Fruit fly (Drosophila melanogaster) whole organism, embryonic: ENCODE data around the gene Tasp1.

Experiments used
- Aef1 ChIP-seq: fragments of 200-800 bp; sonication (Bioruptor generic); IDR thresholded peaks from 3 replicates; pipeline ENCODE4 v1.3.6; 2022; ENCODE audit warnings: missing biosample characterization, missing genetic modification characterization
- Atf6 ChIP-seq: fragments of 200-800 bp; sonication (Bioruptor generic); IDR thresholded peaks from 2 replicates; pipeline ENCODE4 v1.3.6; 2022; ENCODE audit warnings: missing biosample characterization, missing genetic modification characterization
- B-H1 ChIP-seq: fragments of 200-800 bp; sonication (Bioruptor generic); IDR thresholded peaks from 3 replicates; pipeline ENCODE4 v1.3.6; 2022; ENCODE audit warnings: missing biosample characterization, missing genetic modification characterization
- Bgb ChIP-seq: fragments of 200-800 bp; sonication (Bioruptor generic); IDR thresholded peaks from 2 replicates; pipeline ENCODE4 v1.3.6; 2022; ENCODE audit warnings: missing biosample characterization, missing genetic modification characterization; ENCODE audit not compliant: partially characterized antibody
- CG11247 ChIP-seq: fragments of 200-800 bp; sonication (Bioruptor generic); IDR thresholded peaks from 2 replicates; pipeline ENCODE4 v1.3.6; 2022; ENCODE audit warnings: missing biosample characterization, missing genetic modification characterization
- CG11456 ChIP-seq: fragments of 200-800 bp; sonication (Bioruptor generic); IDR thresholded peaks from 3 replicates; pipeline ENCODE4 v1.3.6; 2022; ENCODE audit warnings: missing biosample characterization, missing genetic modification characterization
- CG12659 ChIP-seq: fragments of 200-800 bp; sonication (Bioruptor generic); optimal IDR thresholded peaks from 3 replicates; lab custom pipeline; 2017; ENCODE audit warnings: mild to moderate bottlenecking, missing biosample characterization, missing genetic modification reagents, missing genetic modification characterization
- CG12942 ChIP-seq: fragments of 200-800 bp; sonication (Bioruptor generic); optimal IDR thresholded peaks from 3 replicates; lab custom pipeline; 2016; ENCODE audit warnings: missing biosample characterization, missing genetic modification characterization
- CG13287 ChIP-seq: fragments of 200-800 bp; sonication (Bioruptor generic); IDR thresholded peaks from 2 replicates; pipeline ENCODE4 v1.3.6; 2022; ENCODE audit warnings: missing biosample characterization, missing genetic modification characterization; ENCODE audit not compliant: partially characterized antibody
- CG1529 ChIP-seq: fragments of 200-800 bp; sonication (Bioruptor generic); optimal IDR thresholded peaks from 3 replicates; lab custom pipeline; 2018; ENCODE audit warnings: missing biosample characterization, missing genetic modification characterization
- CG15601 ChIP-seq: fragments of 200-800 bp; sonication (Bioruptor generic); optimal IDR thresholded peaks from 3 replicates; lab custom pipeline; 2019; ENCODE audit warnings: missing biosample characterization, mild to moderate bottlenecking, missing genetic modification characterization, moderate library complexity
- CG17328 ChIP-seq: fragments of 200-800 bp; sonication (Bioruptor generic); IDR thresholded peaks from 2 replicates; pipeline ENCODE4 v1.3.6; 2022; ENCODE audit warnings: missing biosample characterization, missing genetic modification characterization
- CG17612 ChIP-seq: fragments of 200-800 bp; sonication (Bioruptor generic); IDR thresholded peaks from 2 replicates; pipeline ENCODE4 v1.3.6; 2022; ENCODE audit warnings: missing biosample characterization, missing genetic modification characterization
- CG18011 ChIP-seq: fragments of 200-800 bp; sonication (Bioruptor generic); optimal IDR thresholded peaks from 2 replicates; lab custom pipeline; 2017; ENCODE audit warnings: missing biosample characterization, missing genetic modification characterization, mild to moderate bottlenecking, moderate library complexity, missing genotype
- CG18619 ChIP-seq: fragments of 200-800 bp; sonication (Bioruptor generic); optimal IDR thresholded peaks from 3 replicates; lab custom pipeline; 2017; ENCODE audit warnings: missing biosample characterization, mild to moderate bottlenecking, missing genetic modification characterization
- CG2712 ChIP-seq: fragments of 200-800 bp; optimal IDR thresholded peaks from 3 replicates; lab custom pipeline; 2019; ENCODE audit warnings: missing biosample characterization, mild to moderate bottlenecking, missing genetic modification characterization, moderate library complexity
- CG33557 ChIP-seq: fragments of 200-800 bp; sonication (Bioruptor generic); optimal IDR thresholded peaks from 2 replicates; lab custom pipeline; 2019; ENCODE audit warnings: missing biosample characterization, mild to moderate bottlenecking, missing genetic modification characterization, moderate library complexity
- CG4707 ChIP-seq: fragments of 200-800 bp; sonication (Bioruptor generic); optimal IDR thresholded peaks from 2 replicates; lab custom pipeline; 2018; ENCODE audit warnings: missing biosample characterization, mild to moderate bottlenecking, missing genetic modification characterization, moderate library complexity
- CG5180 ChIP-seq: fragments of 200-800 bp; sonication (Bioruptor generic); optimal IDR thresholded peaks from 3 replicates; lab custom pipeline; 2017; ENCODE audit warnings: missing biosample characterization, missing genetic modification characterization, mild to moderate bottlenecking, moderate library complexity, missing genetic modification reagents
- CG5953 ChIP-seq: fragments of 200-800 bp; sonication (Bioruptor generic); IDR thresholded peaks from 2 replicates; pipeline ENCODE4 v1.3.6; 2022; ENCODE audit warnings: missing biosample characterization, missing genetic modification characterization
- CG6175 ChIP-seq: fragments of 200-800 bp; sonication (Bioruptor generic); IDR thresholded peaks from 3 replicates; pipeline ENCODE4 v1.3.6; 2022; ENCODE audit warnings: missing biosample characterization, missing genetic modification characterization
- CG7928 ChIP-seq: fragments of 200-800 bp; sonication (Bioruptor generic); optimal IDR thresholded peaks from 2 replicates; lab custom pipeline; 2017; ENCODE audit warnings: missing biosample characterization, mild to moderate bottlenecking, missing genetic modification characterization
- CG8924 ChIP-seq: fragments of 200-800 bp; optimal IDR thresholded peaks from 3 replicates; lab custom pipeline; 2019; ENCODE audit warnings: missing biosample characterization, mild to moderate bottlenecking, missing genetic modification characterization, moderate library complexity
- CG8944 ChIP-seq: fragments of 200-800 bp; sonication (Bioruptor generic); optimal IDR thresholded peaks from 3 replicates; lab custom pipeline; 2016; ENCODE audit warnings: missing biosample characterization, missing genetic modification characterization
- CrebB ChIP-seq: fragments of 200-800 bp; sonication (Bioruptor generic); optimal IDR thresholded peaks from 3 replicates; lab custom pipeline; 2018; ENCODE audit warnings: missing biosample characterization, mild to moderate bottlenecking, missing genetic modification characterization
- Dp ChIP-seq: fragments of 200-800 bp; sonication (Bioruptor generic); optimal IDR thresholded peaks from 2 replicates; lab custom pipeline; 2018; ENCODE audit warnings: missing biosample characterization, mild to moderate bottlenecking, missing genetic modification characterization, moderate library complexity
- ERR ChIP-seq: fragments of 200-800 bp; sonication (Bioruptor generic); optimal IDR thresholded peaks from 2 replicates; lab custom pipeline; 2016; ENCODE audit warnings: missing biosample characterization, missing genetic modification characterization
- HHEX ChIP-seq: fragments of 200-800 bp; sonication (Bioruptor generic); optimal IDR thresholded peaks from 3 replicates; lab custom pipeline; 2017; ENCODE audit warnings: missing biosample characterization, mild to moderate bottlenecking, missing genetic modification characterization, missing genetic modification reagents
- HmgD ChIP-seq: fragments of 200-800 bp; sonication (Bioruptor generic); optimal IDR thresholded peaks from 3 replicates; lab custom pipeline; 2016; ENCODE audit warnings: missing biosample characterization, missing genetic modification characterization
- Hr3 ChIP-seq: fragments of 200-800 bp; sonication (Bioruptor generic); optimal IDR thresholded peaks from 3 replicates; lab custom pipeline; 2016; ENCODE audit warnings: missing biosample characterization, missing genetic modification characterization
- Hsf ChIP-seq: fragments of 200-800 bp; sonication (Bioruptor generic); optimal IDR thresholded peaks from 3 replicates; lab custom pipeline; 2016; ENCODE audit warnings: missing biosample characterization, missing genetic modification characterization
- NC2α ChIP-seq: fragments of 200-800 bp; sonication (Bioruptor generic); optimal IDR thresholded peaks from 2 replicates; lab custom pipeline; 2016; ENCODE audit warnings: missing biosample characterization, missing genetic modification characterization
- Neu2 ChIP-seq: fragments of 200-800 bp; sonication (Bioruptor generic); optimal IDR thresholded peaks from 3 replicates; lab custom pipeline; 2016; ENCODE audit warnings: missing biosample characterization, missing genetic modification characterization, borderline replicate concordance
- Nf-YA ChIP-seq: fragments of 200-800 bp; sonication (Bioruptor generic); IDR thresholded peaks from 2 replicates; pipeline ENCODE4 v1.3.6; 2022; ENCODE audit warnings: missing biosample characterization, missing genetic modification characterization
- Ravus ChIP-seq: fragments of 200-800 bp; sonication (Bioruptor generic); IDR thresholded peaks from 2 replicates; pipeline ENCODE4 v1.3.6; 2022; ENCODE audit warnings: missing biosample characterization, missing genetic modification characterization
- YL-1 ChIP-seq: fragments of 200-800 bp; sonication (Bioruptor generic); optimal IDR thresholded peaks from 3 replicates; lab custom pipeline; 2017; ENCODE audit warnings: missing biosample characterization, mild to moderate bottlenecking, missing genetic modification characterization
- bab2 ChIP-seq: fragments of 200-800 bp; sonication (Bioruptor generic); optimal IDR thresholded peaks from 2 replicates; lab custom pipeline; 2016; ENCODE audit warnings: missing biosample characterization, missing genetic modification characterization
- bsh ChIP-seq, 2 experiments: fragments of 200-800 bp; sonication (Bioruptor generic); optimal IDR thresholded peaks; 2 replicates each; lab custom pipeline; 2017 to 2018; ENCODE audit warnings: mild to moderate bottlenecking in 2 of 2, missing biosample characterization in 2 of 2, missing genetic modification characterization in 2 of 2, moderate library complexity in 1 of 2
- dysf ChIP-seq: fragments of 200-800 bp; sonication (Bioruptor generic); IDR thresholded peaks from 3 replicates; pipeline ENCODE4 v1.3.6; 2022; ENCODE audit warnings: missing biosample characterization, missing genetic modification characterization
- eve ChIP-seq, 2 experiments: fragments of >200 bp; optimal IDR thresholded peaks; 2 replicates each; lab custom pipeline; 2017; ENCODE audit warnings: missing biosample characterization in 2 of 2, missing genetic modification characterization in 2 of 2
- ewg ChIP-seq: fragments of 200-800 bp; sonication (Bioruptor generic); optimal IDR thresholded peaks from 3 replicates; lab custom pipeline; 2017; ENCODE audit warnings: mild to moderate bottlenecking, missing biosample characterization, missing genetic modification reagents, missing genetic modification characterization
- gcm ChIP-seq: fragments of 200-800 bp; sonication (Bioruptor generic); optimal IDR thresholded peaks from 2 replicates; lab custom pipeline; 2019; ENCODE audit warnings: missing biosample characterization, mild to moderate bottlenecking, missing genetic modification characterization, moderate library complexity
- h ChIP-seq: fragments of >200 bp; optimal IDR thresholded peaks from 2 replicates; lab custom pipeline; 2017
- ham ChIP-seq: fragments of 200-800 bp; sonication (Bioruptor generic); IDR thresholded peaks from 2 replicates; pipeline ENCODE4 v1.3.6; 2022; ENCODE audit warnings: missing biosample characterization, missing genetic modification characterization
- hb ChIP-seq: fragments of 200-800 bp; sonication (Bioruptor generic); IDR thresholded peaks from 3 replicates; pipeline ENCODE4 v1.3.6; 2022; ENCODE audit warnings: missing biosample characterization, missing genetic modification characterization; ENCODE audit not compliant: partially characterized antibody
- ind ChIP-seq: fragments of 200-800 bp; sonication (Bioruptor generic); optimal IDR thresholded peaks from 3 replicates; lab custom pipeline; 2016; ENCODE audit warnings: missing biosample characterization, missing genetic modification characterization
- otp ChIP-seq: fragments of 200-800 bp; sonication (Bioruptor generic); IDR thresholded peaks from 3 replicates; pipeline ENCODE4, ENCODE4 v1.3.6; 2022; ENCODE audit warnings: missing biosample characterization, missing genetic modification characterization
- slou ChIP-seq: fragments of 200-800 bp; sonication (Bioruptor generic); optimal IDR thresholded peaks from 3 replicates; lab custom pipeline; 2016; ENCODE audit warnings: missing biosample characterization, missing genetic modification characterization
- trem ChIP-seq: fragments of 200-800 bp; optimal IDR thresholded peaks from 3 replicates; lab custom pipeline; 2019; ENCODE audit warnings: missing biosample characterization, mild to moderate bottlenecking, missing genetic modification characterization, moderate library complexity
- vvl ChIP-seq: fragments of 200-800 bp; sonication (Bioruptor generic); IDR thresholded peaks from 2 replicates; pipeline ENCODE4 v1.3.6; 2022; ENCODE audit warnings: missing biosample characterization, missing genetic modification characterization
- wdn ChIP-seq: fragments of 200-800 bp; sonication (Bioruptor generic); IDR thresholded peaks from 2 replicates; pipeline ENCODE4 v1.3.6; 2022; ENCODE audit warnings: missing biosample characterization, missing genetic modification characterization

Tasp1 gene

dm6 chr3L:16112069-16112820, 24.9 kb upstream of the Tasp1 start, which contains the start of gene Zn72D (continued):
- no peak for TF ChIP-seq Neu2
- no peak for TF ChIP-seq CG33557 (GFP tag; lab: Kevin White, UChicago)
- TF ChIP-seq trem (tag; lab: Kevin White, UChicago): peak; percentile 25
- no peak for TF ChIP-seq CG15601 (tag; lab: Kevin White, UChicago)
- no peak for TF ChIP-seq Hr3 (GFP tag; lab: Kevin White, UChicago)
- no peak for TF ChIP-seq HHEX (GFP tag; lab: Kevin White, UChicago)
- TF ChIP-seq Dp (GFP tag; lab: Kevin White, UChicago): peak; percentile 8
- TF ChIP-seq CG4707 (GFP tag; lab: Kevin White, UChicago): no peak
- no peak for TF ChIP-seq CrebB (tag; lab: Kevin White, UChicago)
- TF ChIP-seq dysf (GFP tag; lab: Robert Waterston, UW): no peak
- no peak for TF ChIP-seq Atf6 (GFP tag; lab: Robert Waterston, UW)
- TF ChIP-seq CG11247 (GFP tag; lab: Robert Waterston, UW): no peak
- no peak for TF ChIP-seq CG18011
- TF ChIP-seq CG11456 (GFP tag; lab: Robert Waterston, UW): no peak
- TF ChIP-seq bsh (GFP tag; optimal IDR thresholded peaks at IDR 0.05; lab: Kevin White, UChicago): peak in 1 of 2 experiments; percentile 31
- TF ChIP-seq h (lab: Kevin White, UChicago): no peak
- no peak for TF ChIP-seq hb (GFP tag; lab: Robert Waterston, UW)
- TF ChIP-seq CG8924 (tag; lab: Kevin White, UChicago): no peak
- no peak for TF ChIP-seq bab2
- no peak; the same call in 1 of the 2 replicates for TF ChIP-seq Bgb (GFP tag; lab: Robert Waterston, UW)
- no peak for TF ChIP-seq NC2α (GFP tag; lab: Kevin White, UChicago)
- TF ChIP-seq Hsf (GFP tag; lab: Kevin White, UChicago): no peak
- TF ChIP-seq vvl (GFP tag; lab: Robert Waterston, UW): 0 out of 2 replicates have a peak, but pooled peaks have one; percentile 38
- TF ChIP-seq slou (GFP tag; lab: Kevin White, UChicago): no peak
- TF ChIP-seq CG13287 (GFP tag; lab: Robert Waterston, UW): peak; percentile 46
- no peak for TF ChIP-seq CG8944 (GFP tag; lab: Kevin White, UChicago)
- no peak for TF ChIP-seq CG2712 (tag; lab: Kevin White, UChicago)
- no peak for TF ChIP-seq otp
- no peak for TF ChIP-seq CG1529 (GFP tag; lab: Kevin White, UChicago)
- TF ChIP-seq gcm (GFP tag; lab: Kevin White, UChicago): no peak
- TF ChIP-seq CG17328 (GFP tag; lab: Robert Waterston, UW): no peak
- no peak for TF ChIP-seq ham (GFP tag; lab: Robert Waterston, UW)
- peak; percentile 75 for TF ChIP-seq YL-1
- no peak for TF ChIP-seq CG12942 (GFP tag; lab: Kevin White, UChicago)
- no peak for TF ChIP-seq Ravus
- no peak for TF ChIP-seq ERR
- TF ChIP-seq Aef1 (GFP tag; lab: Robert Waterston, UW): no peak
- no peak for TF ChIP-seq CG7928 (GFP tag; lab: Kevin White, UChicago)
- TF ChIP-seq eve (GFP tag; optimal IDR thresholded peaks at IDR 0.05; lab: Kevin White, UChicago): no peak
- TF ChIP-seq HmgD (GFP tag; lab: Kevin White, UChicago): no peak
- no peak for TF ChIP-seq CG5953 (GFP tag; lab: Robert Waterston, UW)
- no peak for TF ChIP-seq wdn (GFP tag; lab: Robert Waterston, UW)
- TF ChIP-seq B-H1 (GFP tag; lab: Robert Waterston, UW): no peak
- TF ChIP-seq ind (GFP tag; lab: Kevin White, UChicago): no peak
- no peak for TF ChIP-seq ewg (GFP tag; lab: Kevin White, UChicago)
- no peak for TF ChIP-seq CG17612 (GFP tag; lab: Robert Waterston, UW)
- TF ChIP-seq Nf-YA (GFP tag; lab: Robert Waterston, UW): no peak
- peak; percentile 22 for TF ChIP-seq CG12659 (GFP tag; lab: Kevin White, UChicago)
- TF ChIP-seq CG6175 (GFP tag; lab: Robert Waterston, UW): no peak
- TF ChIP-seq CG18619: no peak
- no peak for TF ChIP-seq CG5180 (GFP tag; lab: Kevin White, UChicago)
